Worm (Caenorhabditis elegans) whole organism, early embryonic: ENCODE results near the gene gipc-1.

Experiments
- B0310.2 ChIP-seq: sonication (generic microtip); optimal IDR thresholded peaks from 2 replicates; lab custom pipeline; 2016; ENCODE audit warnings: mild to moderate bottlenecking, missing genetic modification characterization, missing compliant biosample characterization
- F13C5.2 ChIP-seq: sonication (generic microtip); optimal IDR thresholded peaks from 2 replicates; lab custom pipeline; 2017; ENCODE audit warnings: mild to moderate bottlenecking, missing genetic modification characterization, inconsistent platforms, missing compliant biosample characterization
- aly-1 ChIP-seq: sonication (generic microtip); optimal IDR thresholded peaks from 2 replicates; lab custom pipeline; 2016; ENCODE audit warnings: missing genetic modification characterization, missing compliant biosample characterization
- ama-1 ChIP-seq: fragments of 150-350 bp; optimal IDR thresholded peaks from 2 replicates; lab custom pipeline; 2014
- ceh-13 ChIP-seq: fragments of 200-800 bp; sonication (Bioruptor generic); optimal IDR thresholded peaks from 2 replicates; lab custom pipeline; 2018; ENCODE audit warnings: mild to moderate bottlenecking, missing genetic modification characterization, missing compliant biosample characterization
- ceh-36 ChIP-seq: sonication (generic microtip); optimal IDR thresholded peaks from 2 replicates; lab custom pipeline; 2016; ENCODE audit warnings: missing genetic modification characterization, inconsistent platforms, missing compliant biosample characterization
- ets-7 ChIP-seq: sonication (generic microtip); optimal IDR thresholded peaks from 2 replicates; lab custom pipeline; 2016; ENCODE audit warnings: missing genotype, missing genetic modification characterization, missing compliant biosample characterization
- flt-1 ChIP-seq: fragments of 200-800 bp; sonication (Bioruptor generic); IDR thresholded peaks from 2 replicates; pipeline ENCODE4 v1.3.6; 2022; ENCODE audit warnings: missing genetic modification characterization, missing compliant biosample characterization
- hmbx-1 ChIP-seq: sonication (generic microtip); optimal IDR thresholded peaks from 2 replicates; lab custom pipeline; 2016; ENCODE audit warnings: mild to moderate bottlenecking, missing genetic modification characterization, missing compliant biosample characterization
- hmg-4 ChIP-seq: fragments of 200-800 bp; sonication (Bioruptor generic); optimal IDR thresholded peaks from 2 replicates; lab custom pipeline; 2018; ENCODE audit warnings: mild to moderate bottlenecking, missing genetic modification characterization, missing compliant biosample characterization
- hnd-1 ChIP-seq: sonication (generic microtip); optimal IDR thresholded peaks from 2 replicates; lab custom pipeline; 2016; ENCODE audit warnings: missing genetic modification characterization, missing compliant biosample characterization
- pes-1 ChIP-seq: fragments of 200-800 bp; sonication (Bioruptor generic); IDR thresholded peaks from 2 replicates; pipeline ENCODE4 v1.3.6; 2022; ENCODE audit warnings: missing genetic modification reagents, missing genetic modification characterization, missing compliant biosample characterization
- scrt-1 ChIP-seq: fragments of 200-800 bp; sonication (Bioruptor generic); IDR thresholded peaks from 2 replicates; pipeline ENCODE4 v1.3.6; 2022; ENCODE audit warnings: missing genetic modification characterization, missing compliant biosample characterization
- sea-1 ChIP-seq: fragments of 200-800 bp; sonication (Bioruptor generic); conservative IDR thresholded peaks from 2 replicates; pipeline ENCODE4 v1.3.6; 2022; ENCODE audit warnings: missing genetic modification characterization, missing compliant biosample characterization
- tbx-11 ChIP-seq: fragments of 200-800 bp; sonication (Bioruptor generic); IDR thresholded peaks from 2 replicates; pipeline ENCODE4 v1.3.6; 2022; ENCODE audit warnings: missing genetic modification characterization, missing compliant biosample characterization
- tbx-37 ChIP-seq: fragments of 200-800 bp; sonication (Bioruptor generic); conservative IDR thresholded peaks from 2 replicates; pipeline ENCODE4 v1.3.6; 2022; ENCODE audit warnings: missing genetic modification reagents, missing genetic modification characterization, missing compliant biosample characterization
- tra-4 ChIP-seq: sonication (generic microtip); optimal IDR thresholded peaks from 2 replicates; lab custom pipeline; 2017; ENCODE audit warnings: missing genetic modification characterization, missing compliant biosample characterization

The gipc-1 gene

DNA sequence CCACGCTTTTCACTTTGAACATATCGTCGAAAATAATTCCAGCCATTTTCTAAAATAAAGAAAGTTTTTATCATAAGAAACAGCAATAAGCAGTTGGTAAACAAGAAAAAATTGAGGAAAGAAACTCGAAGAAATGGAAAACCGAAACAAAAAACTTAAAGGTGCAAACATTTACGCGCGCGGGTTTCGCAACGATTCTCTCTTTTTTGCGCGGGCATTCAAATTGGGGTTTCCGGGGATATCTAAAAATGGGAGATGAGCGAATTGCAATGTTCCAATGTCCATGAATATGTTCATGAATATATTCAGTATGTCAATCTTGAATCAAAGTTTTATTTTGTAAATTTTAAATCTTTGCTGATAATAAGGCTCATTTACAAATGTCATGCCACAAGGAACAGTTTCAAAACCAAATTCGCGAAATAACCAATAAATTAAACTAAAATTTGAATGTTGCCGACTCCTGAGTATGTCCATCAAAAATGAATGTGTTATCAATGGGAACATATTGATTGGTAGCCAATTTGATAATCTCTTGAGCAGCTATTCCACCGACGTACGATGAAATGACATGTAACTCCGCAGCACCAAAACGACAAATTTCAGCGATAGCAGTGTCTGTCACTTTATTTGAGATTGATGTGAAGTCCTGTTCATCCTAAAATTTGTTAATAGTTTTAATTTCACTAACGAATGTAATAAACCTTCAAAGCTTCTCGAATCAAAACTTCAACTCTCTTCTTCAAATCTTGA, 47.6 kb downstream of the gipc-1 start, which contains the start of gene rpb-8:
Gene rpb-8 (minus strand): TSS at position 49 of the 753 bp plus-strand sequence.
- no peak for TF ChIP-seq ama-1 (lab: Kevin White, UChicago)
- TF ChIP-seq tra-4 (tag; lab: Kevin White, UChicago): no peak
- no peak for TF ChIP-seq sea-1
- no peak for TF ChIP-seq aly-1 (tag; lab: Kevin White, UChicago)
- no peak for TF ChIP-seq tbx-11
- no peak for TF ChIP-seq hnd-1 (tag; lab: Kevin White, UChicago)
- no peak for TF ChIP-seq ceh-13
- TF ChIP-seq hmbx-1: no peak
- no peak for TF ChIP-seq ceh-36 (tag; lab: Kevin White, UChicago)
- TF ChIP-seq flt-1 (GFP tag; lab: Robert Waterston, UW): no peak
- no peak for TF ChIP-seq ets-7 (tag; lab: Kevin White, UChicago)
- TF ChIP-seq pes-1 (GFP tag; lab: Robert Waterston, UW): no peak
- no peak for TF ChIP-seq F13C5.2 (tag; lab: Kevin White, UChicago)
- no peak for TF ChIP-seq hmg-4 (GFP tag; lab: Kevin White, UChicago)
- TF ChIP-seq B0310.2 (tag; lab: Kevin White, UChicago): no peak
- TF ChIP-seq tbx-37 (GFP tag; lab: Robert Waterston, UW): no peak
- no peak for TF ChIP-seq scrt-1

DNA sequence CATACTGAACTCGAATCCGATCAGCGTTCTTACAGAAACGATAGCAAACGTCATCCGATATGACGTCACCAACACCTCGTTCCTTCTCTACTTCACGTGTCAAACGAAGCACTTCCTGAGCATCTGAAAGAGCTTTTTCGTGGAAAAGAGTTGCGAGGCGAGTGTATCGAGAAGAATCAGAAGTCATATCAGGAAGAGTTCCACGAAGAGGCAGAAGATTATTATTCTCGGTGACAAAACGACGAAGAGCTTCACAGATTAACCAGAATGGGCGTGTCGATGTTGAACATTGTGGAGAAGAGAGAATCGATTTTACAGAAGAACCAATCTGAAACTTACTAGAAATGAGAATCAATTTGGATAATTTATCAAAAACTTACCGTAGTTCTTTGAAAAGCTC, 48.3 kb downstream of the gipc-1 start:
- no peak for TF ChIP-seq hmg-4 (GFP tag; lab: Kevin White, UChicago)
- no peak for TF ChIP-seq ceh-13
- TF ChIP-seq tbx-37 (GFP tag; lab: Robert Waterston, UW): no peak
- TF ChIP-seq scrt-1: no peak
- no peak for TF ChIP-seq ama-1 (lab: Kevin White, UChicago)
- TF ChIP-seq pes-1 (GFP tag; lab: Robert Waterston, UW): no peak
- no peak for TF ChIP-seq tbx-11
- TF ChIP-seq sea-1: no peak
- TF ChIP-seq ceh-36 (tag; lab: Kevin White, UChicago): no peak
- TF ChIP-seq hmbx-1: no peak
- no peak for TF ChIP-seq B0310.2 (tag; lab: Kevin White, UChicago)
- no peak for TF ChIP-seq F13C5.2 (tag; lab: Kevin White, UChicago)
- no peak for TF ChIP-seq tra-4 (tag; lab: Kevin White, UChicago)
- TF ChIP-seq flt-1 (GFP tag; lab: Robert Waterston, UW): no peak
- TF ChIP-seq hnd-1 (tag; lab: Kevin White, UChicago): no peak
- no peak for TF ChIP-seq aly-1 (tag; lab: Kevin White, UChicago)
- TF ChIP-seq ets-7 (tag; lab: Kevin White, UChicago): no peak

- TF ChIP-seq hmbx-1: no peak
- TF ChIP-seq ceh-36 (tag; lab: Kevin White, UChicago): no peak
- TF ChIP-seq hmg-4 (GFP tag; lab: Kevin White, UChicago): no peak
- no peak for TF ChIP-seq tbx-11
- TF ChIP-seq tra-4 (tag; lab: Kevin White, UChicago): no peak
- no peak for TF ChIP-seq pes-1 (GFP tag; lab: Robert Waterston, UW)
- TF ChIP-seq sea-1: no peak
Observed at ce11 chrIII:4920221-4920620, 49.6 kb downstream of the gipc-1 start, which contains the start of gene ula-1. Gene ula-1 (minus strand): TSS chrIII:4920321.
